Worm (Caenorhabditis elegans) whole organism, L4 larva: ENCODE results near the gene F10E7.11.

ENCODE experiments used
- cey-2 ChIP-seq: sonication (generic microtip); optimal IDR thresholded peaks from 3 replicates; lab custom pipeline; 2017; ENCODE audit warnings: missing genetic modification characterization, mild to moderate bottlenecking, missing compliant biosample characterization, antibody characterized with exemption, borderline replicate concordance; ENCODE audit not compliant: insufficient read depth
- dpl-1 ChIP-seq: fragments of 150-350 bp; optimal IDR thresholded peaks from 2 replicates; lab custom pipeline; 2014; ENCODE audit warnings: missing biosample characterization, missing genetic modification reagents, missing genetic modification characterization
- fkh-10 ChIP-seq: fragments of 150-350 bp; optimal IDR thresholded peaks from 2 replicates; lab custom pipeline; 2014; ENCODE audit warnings: missing biosample characterization, missing genetic modification reagents, missing genetic modification characterization
- gei-8 ChIP-seq: fragments of 200-800 bp; sonication (Bioruptor generic); optimal IDR thresholded peaks from 2 replicates; lab custom pipeline; 2018; ENCODE audit warnings: mild to moderate bottlenecking, missing genetic modification characterization, missing compliant biosample characterization
- lin-39 ChIP-seq: fragments of 150-350 bp; optimal IDR thresholded peaks from 2 replicates; lab custom pipeline; 2014; ENCODE audit warnings: missing biosample characterization, missing genetic modification reagents, missing genetic modification characterization
- nhr-237 ChIP-seq: sonication (generic microtip); optimal IDR thresholded peaks from 2 replicates; lab custom pipeline; 2017; ENCODE audit warnings: missing biosample characterization, missing genetic modification characterization
- nhr-25 ChIP-seq: sonication (generic microtip); optimal IDR thresholded peaks from 2 replicates; lab custom pipeline; 2017; ENCODE audit warnings: missing genetic modification characterization, mild to moderate bottlenecking, missing compliant biosample characterization, antibody characterized with exemption, moderate library complexity, borderline replicate concordance; ENCODE audit not compliant: insufficient read depth
- nhr-77 ChIP-seq: fragments of 150-350 bp; optimal IDR thresholded peaks from 2 replicates; lab custom pipeline; 2014; ENCODE audit warnings: missing biosample characterization, missing genetic modification characterization
- sdz-12 ChIP-seq: fragments of 200-800 bp; sonication (Bioruptor generic); optimal IDR thresholded peaks from 2 replicates; lab custom pipeline; 2018; ENCODE audit warnings: mild to moderate bottlenecking, missing genetic modification characterization, missing compliant biosample characterization
- spr-1 ChIP-seq: sonication (generic microtip); optimal IDR thresholded peaks from 2 replicates; lab custom pipeline; 2016; ENCODE audit warnings: mild to moderate bottlenecking, missing genetic modification characterization, missing compliant biosample characterization
- tra-1 ChIP-seq: fragments of 200-800 bp; sonication (Bioruptor generic); IDR thresholded peaks from 2 replicates; pipeline ENCODE4 v1.3.6; 2022; ENCODE audit warnings: missing genetic modification reagents, missing genetic modification characterization, missing compliant biosample characterization
- unc-39 ChIP-seq: sonication (generic microtip); optimal IDR thresholded peaks from 2 replicates; lab custom pipeline; 2017; ENCODE audit warnings: missing biosample characterization, missing genetic modification characterization
- unc-62 ChIP-seq, 3 experiments: fragments of 150-350 bp in 1 of 3; sonication (generic microtip); optimal IDR thresholded peaks in 2 of 3; peaks in 1 of 3; 1 replicate in 1 of 3; 2 replicates in 2 of 3; lab custom pipeline; 2014 to 2017; ENCODE audit warnings: missing biosample characterization in 3 of 3, missing genetic modification characterization in 3 of 3, missing genetic modification reagents in 3 of 3, missing genotype in 1 of 3
- zag-1 ChIP-seq: fragments of 150-350 bp; optimal IDR thresholded peaks from 2 replicates; lab custom pipeline; 2014; ENCODE audit warnings: missing biosample characterization, missing genetic modification characterization

DNA sequence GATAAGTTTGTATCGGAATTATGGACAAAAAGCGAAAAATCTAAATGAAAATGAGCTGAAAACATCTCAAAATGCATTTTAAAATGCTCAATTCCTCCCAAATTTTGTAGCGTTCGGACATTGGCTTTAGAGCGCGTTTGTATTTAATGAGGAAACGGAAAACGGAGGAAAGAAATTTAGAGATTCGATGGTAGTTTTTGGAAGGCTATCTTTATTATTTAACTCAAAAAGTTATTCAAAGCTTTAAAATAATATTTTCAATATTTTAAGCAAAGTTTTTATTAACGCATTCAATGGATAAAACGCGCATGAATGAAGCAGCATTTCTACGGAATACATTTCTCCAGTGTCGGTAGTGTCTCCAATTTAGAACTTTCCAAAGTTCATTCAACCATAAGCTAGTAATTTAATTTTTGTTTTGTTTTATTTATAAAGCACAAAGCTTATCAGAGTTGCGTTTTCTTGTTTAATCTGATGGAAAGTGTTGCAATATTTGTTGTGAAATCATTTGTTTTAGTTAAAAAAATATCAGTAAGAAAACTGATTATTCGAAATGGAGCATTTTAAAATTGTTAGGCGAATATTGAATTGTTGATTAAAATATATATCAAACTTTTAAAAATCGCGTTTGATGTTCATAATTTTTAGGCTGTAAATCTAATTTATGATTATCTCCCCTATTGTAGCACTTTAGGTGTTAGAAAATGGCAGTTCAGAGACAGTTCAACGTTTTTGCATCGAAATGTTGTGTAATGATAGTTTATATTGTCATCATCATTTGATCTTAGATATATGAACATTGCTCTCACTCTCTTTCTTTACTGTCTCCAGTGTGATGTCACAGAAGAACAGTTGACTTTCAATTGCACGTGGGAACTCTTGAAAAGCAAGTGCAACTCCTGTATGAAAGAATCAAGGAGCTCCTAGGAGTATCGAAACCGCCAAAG is 49.8 kb downstream of the F10E7.11 start:
- TF ChIP-seq fkh-10 (GFP tag; lab: Kevin White, UChicago) (peak; percentile 15), zag-1 (no peak), spr-1 (no peak), lin-39 (tag; lab: Kevin White, UChicago) (no peak), unc-62 (GFP tag; optimal IDR thresholded peaks at IDR 0.05 in 1 of 2; lab: Kevin White, UChicago) (no peak), unc-62 (tag; optimal IDR thresholded peaks at IDR 0.05; lab: Kevin White, UChicago) (no peak), dpl-1 (GFP tag; lab: Kevin White, UChicago) (peak; percentile 59), unc-39 (no peak), tra-1 (peak; percentile 69; the same call in 1 of the 2 replicates), sdz-12 (GFP tag; lab: Kevin White, UChicago) (no peak), nhr-237 (tag; lab: Kevin White, UChicago) (no peak), nhr-77 (tag; lab: Kevin White, UChicago) (peak; percentile 38), cey-2 (no peak), gei-8 (no peak), nhr-25 (tag; lab: Kevin White, UChicago) (no peak)
